Worm (Caenorhabditis elegans): ENCODE results near the gene F49H12.7.

DNA sequence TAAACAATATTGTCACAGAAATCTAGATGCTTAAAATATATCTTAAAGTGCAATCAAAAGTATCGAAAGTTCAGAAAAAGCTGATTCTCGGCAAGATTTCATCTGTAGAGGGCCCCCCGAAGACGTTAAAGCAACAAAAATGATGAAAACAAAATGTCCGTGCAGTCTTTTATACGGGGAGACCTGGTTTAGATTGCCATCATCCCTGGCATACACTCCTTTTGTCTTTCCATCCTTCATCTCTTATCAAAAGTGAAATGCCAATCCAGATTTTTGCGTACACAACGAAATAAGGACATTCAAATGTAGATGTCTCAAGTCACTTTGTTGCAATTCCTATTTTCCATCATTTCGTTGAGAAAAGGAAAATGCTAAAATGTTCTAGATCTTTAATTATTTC is 49.3 kb downstream of the F49H12.7 start:
- no peak for TF ChIP-seq egl-27 (tag; optimal IDR thresholded peaks at IDR 0.05)
- TF ChIP-seq nhr-10 (tag; optimal IDR thresholded peaks at IDR 0.05): no peak
- no peak for TF ChIP-seq nhr-76 (tag; optimal IDR thresholded peaks at IDR 0.05)
- TF ChIP-seq daf-8 (GFP tag; IDR thresholded peaks at IDR 0.05): no peak
- no peak for TF ChIP-seq unc-39 (tag; optimal IDR thresholded peaks at IDR 0.05)
- no peak for TF ChIP-seq pha-4 (GFP tag; IDR thresholded peaks at IDR 0.05)
- no peak for TF ChIP-seq pha-4 (tag; optimal IDR thresholded peaks at IDR 0.05)
- no peak for TF ChIP-seq lim-7 (GFP tag; IDR thresholded peaks at IDR 0.05)
- TF ChIP-seq ceh-28 (tag; optimal IDR thresholded peaks at IDR 0.05): no peak
- no peak for TF ChIP-seq nhr-237 (tag; optimal IDR thresholded peaks at IDR 0.05)
